Worm (Caenorhabditis elegans): Measurements from ENCODE around the gene col-83.
A peak's percentile ranks its signal among the peaks of the same experiment; 100 is the strongest.

DNA sequence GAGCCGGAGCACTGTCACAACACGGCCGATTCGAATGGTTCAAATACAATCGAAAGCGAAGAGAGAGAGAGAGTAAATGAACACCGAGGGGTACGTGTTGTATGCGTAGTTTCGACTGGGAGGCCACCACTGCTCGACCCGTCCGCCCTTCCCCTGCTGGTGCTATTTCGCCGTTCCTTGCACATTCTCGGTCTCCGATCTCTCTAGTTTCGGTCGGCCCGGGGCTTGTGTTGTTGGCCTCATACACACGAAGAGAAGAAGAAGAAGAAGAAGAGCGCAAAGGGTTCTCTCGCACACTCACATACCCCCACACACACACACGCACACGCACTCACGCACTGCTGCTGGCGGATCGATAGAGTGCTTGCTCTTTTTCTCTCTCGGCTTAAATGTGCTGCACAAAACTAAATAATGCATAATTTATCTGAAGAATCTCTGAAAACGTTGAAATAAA, 2.9 kb downstream of the col-83 start:
- TF ChIP-seq unc-62 (GFP tag; optimal IDR thresholded peaks at IDR 0.05) = no peak
- TF ChIP-seq nhr-28 (tag; optimal IDR thresholded peaks at IDR 0.05) = no peak
- peak; percentile 41 for TF ChIP-seq lin-32 (GFP tag; optimal IDR thresholded peaks at IDR 0.05)
- TF ChIP-seq nhr-2 (tag; optimal IDR thresholded peaks at IDR 0.05) = peak; percentile 37
- TF ChIP-seq tbx-8 (GFP tag; optimal IDR thresholded peaks at IDR 0.05) = no peak
- TF ChIP-seq nhr-237 (tag; optimal IDR thresholded peaks at IDR 0.05) = peak; percentile 3
- TF ChIP-seq ham-2 (GFP tag; optimal IDR thresholded peaks at IDR 0.05) = peak; percentile 81
- no peak for TF ChIP-seq blmp-1 (tag; optimal IDR thresholded peaks at IDR 0.05)
- TF ChIP-seq mep-1 (tag; optimal IDR thresholded peaks at IDR 0.05) = peak; percentile 28
- TF ChIP-seq nhr-12 (tag; optimal IDR thresholded peaks at IDR 0.05) = no peak
- no peak for TF ChIP-seq snpc-4 (tag; optimal IDR thresholded peaks at IDR 0.05)
- TF ChIP-seq lsy-2 (tag; optimal IDR thresholded peaks at IDR 0.05) = peak; percentile 25
- peak; percentile 80 for TF ChIP-seq ces-1 (GFP tag; optimal IDR thresholded peaks at IDR 0.05)
- TF ChIP-seq mab-5 (tag; optimal IDR thresholded peaks at IDR 0.05) = no peak

Measured in whole organism, mixed stage, embryonic.